Fruit fly (Drosophila melanogaster) whole organism, embryonic: ENCODE results near the gene eIF2Bepsilon.

Experiments
- Aef1 ChIP-seq: fragments of 200-800 bp; sonication (Bioruptor generic); IDR thresholded peaks from 3 replicates; pipeline ENCODE4 v1.3.6; 2022; ENCODE audit warnings: missing biosample characterization, missing genetic modification characterization
- CG10321 ChIP-seq: fragments of 200-800 bp; sonication (Bioruptor generic); IDR thresholded peaks from 2 replicates; pipeline ENCODE4 v1.3.6; 2022; ENCODE audit warnings: missing biosample characterization, missing genetic modification characterization
- CG10366 ChIP-seq: fragments of 200-800 bp; sonication (Bioruptor generic); IDR thresholded peaks from 2 replicates; pipeline ENCODE4 v1.3.6; 2022; ENCODE audit warnings: missing biosample characterization, missing genetic modification characterization
- CG12155 ChIP-seq: fragments of 200-800 bp; sonication (Bioruptor generic); optimal IDR thresholded peaks from 3 replicates; lab custom pipeline; 2016; ENCODE audit warnings: missing biosample characterization, missing genetic modification characterization
- CG12744 ChIP-seq: fragments of 200-800 bp; sonication (Bioruptor generic); optimal IDR thresholded peaks from 2 replicates; lab custom pipeline; 2016; ENCODE audit warnings: missing biosample characterization, missing genetic modification characterization
- CG13287 ChIP-seq: fragments of 200-800 bp; sonication (Bioruptor generic); IDR thresholded peaks from 2 replicates; pipeline ENCODE4 v1.3.6; 2022; ENCODE audit warnings: missing biosample characterization, missing genetic modification characterization; ENCODE audit not compliant: partially characterized antibody
- CG17361 ChIP-seq: fragments of 200-800 bp; sonication (Bioruptor generic); IDR thresholded peaks from 3 replicates; pipeline ENCODE4 v1.3.6; 2022; ENCODE audit warnings: missing biosample characterization, missing genetic modification characterization
- CG17912 ChIP-seq: fragments of 200-800 bp; sonication (Bioruptor generic); optimal IDR thresholded peaks from 2 replicates; lab custom pipeline; 2018; ENCODE audit warnings: missing biosample characterization, mild to moderate bottlenecking, missing genetic modification characterization
- CG2875 ChIP-seq: fragments of 200-800 bp; sonication (Bioruptor generic); optimal IDR thresholded peaks from 2 replicates; lab custom pipeline; 2017; ENCODE audit warnings: missing biosample characterization, mild to moderate bottlenecking, missing genetic modification characterization, missing genetic modification reagents
- CG31388 ChIP-seq: fragments of 200-800 bp; sonication (Bioruptor generic); optimal IDR thresholded peaks from 2 replicates; lab custom pipeline; 2016; ENCODE audit warnings: missing biosample characterization, missing genetic modification characterization
- CG32772 ChIP-seq: fragments of 200-800 bp; sonication (Bioruptor generic); IDR thresholded peaks from 2 replicates; pipeline ENCODE4 v1.3.6; 2022; ENCODE audit warnings: missing biosample characterization, missing genetic modification characterization
- CG43689 ChIP-seq: fragments of 200-800 bp; sonication (Bioruptor generic); IDR thresholded peaks from 2 replicates; pipeline ENCODE4 v1.3.6; 2022; ENCODE audit warnings: missing biosample characterization, missing genetic modification characterization
- CG7372 ChIP-seq: fragments of 200-800 bp; sonication (Bioruptor generic); IDR thresholded peaks from 2 replicates; pipeline ENCODE4 v1.3.6; 2022; ENCODE audit warnings: missing biosample characterization, missing genetic modification characterization
- CG7786 ChIP-seq: fragments of 200-800 bp; sonication (Bioruptor generic); optimal IDR thresholded peaks from 2 replicates; lab custom pipeline; 2016; ENCODE audit warnings: missing biosample characterization, missing genetic modification characterization
- CG8388 ChIP-seq: fragments of 200-800 bp; sonication (Bioruptor generic); optimal IDR thresholded peaks from 2 replicates; lab custom pipeline; 2019; ENCODE audit warnings: missing biosample characterization, mild to moderate bottlenecking, missing genetic modification characterization, moderate library complexity
- CG9215 ChIP-seq: fragments of 200-800 bp; sonication (Bioruptor generic); IDR thresholded peaks from 2 replicates; pipeline ENCODE4 v1.3.6; 2022; ENCODE audit warnings: missing biosample characterization, missing genetic modification characterization
- CG9437 ChIP-seq: fragments of 200-800 bp; sonication (Bioruptor generic); optimal IDR thresholded peaks from 2 replicates; lab custom pipeline; 2018; ENCODE audit warnings: missing biosample characterization, mild to moderate bottlenecking, missing genetic modification characterization
- CG9727 ChIP-seq: fragments of 200-800 bp; sonication (Bioruptor generic); optimal IDR thresholded peaks from 3 replicates; lab custom pipeline; 2017; ENCODE audit warnings: missing biosample characterization, mild to moderate bottlenecking, missing genetic modification characterization
- CoRest ChIP-seq: fragments of 200-800 bp; sonication (Bioruptor generic); optimal IDR thresholded peaks from 3 replicates; lab custom pipeline; 2018; ENCODE audit warnings: missing biosample characterization, mild to moderate bottlenecking, missing genetic modification characterization, moderate library complexity
- ERR ChIP-seq: fragments of 200-800 bp; sonication (Bioruptor generic); optimal IDR thresholded peaks from 2 replicates; lab custom pipeline; 2016; ENCODE audit warnings: missing biosample characterization, missing genetic modification characterization
- Gug ChIP-seq: fragments of 200-800 bp; sonication (Bioruptor generic); IDR thresholded peaks from 4 replicates; pipeline ENCODE4 v1.3.6; 2022; ENCODE audit warnings: missing biosample characterization, missing genetic modification characterization
- HLH3B ChIP-seq: fragments of 200-800 bp; sonication (Bioruptor generic); IDR thresholded peaks from 2 replicates; pipeline ENCODE4 v1.3.6; 2022; ENCODE audit warnings: missing biosample characterization, missing genetic modification characterization
- Jarid2 ChIP-seq: fragments of 200-800 bp; sonication (Bioruptor generic); optimal IDR thresholded peaks from 3 replicates; lab custom pipeline; 2017; ENCODE audit warnings: mild to moderate bottlenecking, missing biosample characterization, missing genetic modification reagents, missing genetic modification characterization
- Lpt ChIP-seq: fragments of >200 bp; optimal IDR thresholded peaks from 2 replicates; lab custom pipeline; 2018; ENCODE audit warnings: missing biosample characterization, missing genetic modification characterization
- MBD-R2 ChIP-seq: fragments of 200-800 bp; sonication (Bioruptor generic); IDR thresholded peaks from 2 replicates; pipeline ENCODE4 v1.3.6; 2022; ENCODE audit warnings: missing biosample characterization, missing genetic modification characterization
- MTF-1 ChIP-seq: fragments of 200-800 bp; sonication (Bioruptor generic); optimal IDR thresholded peaks from 2 replicates; lab custom pipeline; 2018; ENCODE audit warnings: missing biosample characterization, mild to moderate bottlenecking, missing genetic modification characterization, borderline replicate concordance
- Nf-YB ChIP-seq: fragments of 200-800 bp; sonication (Bioruptor generic); optimal IDR thresholded peaks from 3 replicates; lab custom pipeline; 2019; ENCODE audit warnings: missing biosample characterization, mild to moderate bottlenecking, missing genetic modification characterization, moderate library complexity
- Pdp1 ChIP-seq, 2 experiments: fragments of 200-800 bp; sonication (Bioruptor generic); optimal IDR thresholded peaks; 3 replicates each; lab custom pipeline; 2016; ENCODE audit warnings: missing biosample characterization in 2 of 2, missing genetic modification characterization in 2 of 2, mild to moderate bottlenecking in 1 of 2, moderate library complexity in 1 of 2
- Ptx1 ChIP-seq: fragments of 200-800 bp; sonication (Bioruptor generic); IDR thresholded peaks from 2 replicates; pipeline ENCODE4 v1.3.6; 2022; ENCODE audit warnings: missing biosample characterization, missing genetic modification characterization
- Scr ChIP-seq: fragments of 200-800 bp; sonication (Bioruptor generic); IDR thresholded peaks from 2 replicates; pipeline ENCODE4 v1.3.6; 2022; ENCODE audit warnings: missing biosample characterization, missing genetic modification characterization; ENCODE audit not compliant: partially characterized antibody
- Sox102F ChIP-seq: fragments of 200-800 bp; sonication (Bioruptor generic); optimal IDR thresholded peaks from 2 replicates; lab custom pipeline; 2018; ENCODE audit warnings: missing biosample characterization, mild to moderate bottlenecking, missing genetic modification characterization, moderate library complexity
- bab2 ChIP-seq: fragments of 200-800 bp; sonication (Bioruptor generic); optimal IDR thresholded peaks from 2 replicates; lab custom pipeline; 2016; ENCODE audit warnings: missing biosample characterization, missing genetic modification characterization
- bbx ChIP-seq: fragments of 200-800 bp; sonication (Bioruptor generic); IDR thresholded peaks from 2 replicates; pipeline ENCODE4 v1.3.6; 2022; ENCODE audit warnings: missing biosample characterization, missing genetic modification characterization; ENCODE audit not compliant: partially characterized antibody
- bowl ChIP-seq: fragments of 200-800 bp; sonication (Bioruptor generic); IDR thresholded peaks from 2 replicates; pipeline ENCODE4 v1.3.6; 2022; ENCODE audit warnings: missing biosample characterization, missing genetic modification characterization
- cg ChIP-seq: fragments of 200-800 bp; sonication (Bioruptor generic); optimal IDR thresholded peaks from 3 replicates; lab custom pipeline; 2019; ENCODE audit warnings: missing biosample characterization, mild to moderate bottlenecking, missing genetic modification characterization, moderate library complexity
- da ChIP-seq: fragments of 200-800 bp; sonication (Bioruptor generic); optimal IDR thresholded peaks from 2 replicates; lab custom pipeline; 2016; ENCODE audit warnings: missing biosample characterization, missing genetic modification characterization
- dimm ChIP-seq: fragments of 200-800 bp; sonication (Bioruptor generic); IDR thresholded peaks from 2 replicates; pipeline ENCODE4 v1.3.6; 2022; ENCODE audit warnings: missing biosample characterization, missing genetic modification characterization
- dmrt99B ChIP-seq: fragments of 200-800 bp; sonication (Bioruptor generic); optimal IDR thresholded peaks from 2 replicates; lab custom pipeline; 2018; ENCODE audit warnings: missing biosample characterization, mild to moderate bottlenecking, missing genetic modification characterization, moderate library complexity
- dysf ChIP-seq: fragments of 200-800 bp; sonication (Bioruptor generic); IDR thresholded peaks from 3 replicates; pipeline ENCODE4 v1.3.6; 2022; ENCODE audit warnings: missing biosample characterization, missing genetic modification characterization
- emc ChIP-seq: fragments of 200-800 bp; sonication (Bioruptor generic); optimal IDR thresholded peaks from 2 replicates; lab custom pipeline; 2016; ENCODE audit warnings: missing biosample characterization, missing genetic modification characterization
- ftz-f1 ChIP-seq: fragments of 200-800 bp; sonication (Bioruptor generic); optimal IDR thresholded peaks from 2 replicates; lab custom pipeline; 2016; ENCODE audit warnings: missing biosample characterization, missing genetic modification characterization
- gt ChIP-seq: fragments of 200-800 bp; sonication (Bioruptor generic); IDR thresholded peaks from 2 replicates; pipeline ENCODE4 v1.3.6; 2022; ENCODE audit warnings: missing biosample characterization, missing genetic modification characterization
- insv ChIP-seq, 2 experiments: fragments of 200-800 bp; sonication (Bioruptor generic); optimal IDR thresholded peaks; 3 replicates each; lab custom pipeline; 2016 to 2018; ENCODE audit warnings: missing biosample characterization in 2 of 2, missing genetic modification characterization in 2 of 2
- jing ChIP-seq: fragments of 200-800 bp; sonication (Bioruptor generic); optimal IDR thresholded peaks from 2 replicates; lab custom pipeline; 2018; ENCODE audit warnings: missing biosample characterization, mild to moderate bottlenecking, missing genetic modification characterization
- kah ChIP-seq: fragments of 200-800 bp; sonication (Bioruptor generic); optimal IDR thresholded peaks from 2 replicates; lab custom pipeline; 2018; ENCODE audit warnings: missing biosample characterization, mild to moderate bottlenecking, missing genetic modification characterization
- nmo ChIP-seq: fragments of 200-800 bp; sonication (Bioruptor generic); optimal IDR thresholded peaks from 2 replicates; lab custom pipeline; 2018; ENCODE audit warnings: missing biosample characterization, mild to moderate bottlenecking, missing genetic modification characterization, moderate library complexity
- pb ChIP-seq: fragments of 200-800 bp; sonication (Bioruptor generic); optimal IDR thresholded peaks from 3 replicates; lab custom pipeline; 2016; ENCODE audit warnings: missing biosample characterization, missing genetic modification characterization
- salm ChIP-seq: fragments of 200-800 bp; sonication (Bioruptor generic); optimal IDR thresholded peaks from 2 replicates; lab custom pipeline; 2018; ENCODE audit warnings: missing biosample characterization, mild to moderate bottlenecking, missing genetic modification characterization
- stwl ChIP-seq: fragments of 200-800 bp; sonication (Bioruptor generic); optimal IDR thresholded peaks from 3 replicates; lab custom pipeline; 2018; ENCODE audit warnings: missing biosample characterization, mild to moderate bottlenecking, missing genetic modification characterization, moderate library complexity
- vvl ChIP-seq: fragments of 200-800 bp; sonication (Bioruptor generic); IDR thresholded peaks from 2 replicates; pipeline ENCODE4 v1.3.6; 2022; ENCODE audit warnings: missing biosample characterization, missing genetic modification characterization

Gene eIF2Bepsilon

DNA sequence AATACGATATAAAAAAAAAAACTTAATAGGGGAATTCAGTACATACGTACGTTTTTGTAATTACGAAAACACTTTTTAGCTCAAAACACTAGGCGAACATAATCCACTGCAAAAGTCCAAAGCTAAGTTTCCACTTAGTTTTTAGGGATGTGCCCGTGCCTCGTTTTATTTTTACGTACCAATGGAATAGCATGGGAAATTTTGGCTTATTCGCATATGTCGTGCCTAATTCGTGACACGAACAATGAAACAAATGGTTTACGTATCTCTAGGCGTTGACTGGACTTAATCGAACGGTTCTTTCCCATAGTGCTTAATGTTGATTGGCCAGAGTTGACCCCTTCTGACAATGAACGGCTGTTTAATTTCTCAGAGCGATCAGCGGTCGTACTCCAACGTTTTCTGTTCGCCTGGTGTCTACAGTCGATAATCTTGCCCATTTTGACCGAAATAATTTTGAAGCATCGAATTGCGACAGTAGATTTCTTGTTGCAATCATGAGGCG lies 43.0 kb downstream of the eIF2Bepsilon start, which contains the start of gene CG14818 (continued):
- TF ChIP-seq Lpt (no peak), CG17361 (GFP tag; lab: Robert Waterston, UW) (peak; percentile 65), CoRest (peak; percentile 66), CG13287 (GFP tag; lab: Robert Waterston, UW) (peak; percentile 87), Gug (GFP tag; lab: Robert Waterston, UW) (peak; percentile 67; the same call in 3 of the 4 replicates), CG43689 (0 out of 2 replicates have a peak, but pooled peaks have one; percentile 22), MTF-1 (GFP tag; lab: Kevin White, UChicago) (no peak), ftz-f1 (GFP tag; lab: Kevin White, UChicago) (no peak), Scr (GFP tag; lab: Robert Waterston, UW) (peak; percentile 92), emc (peak; percentile 12), Pdp1 (GFP tag; optimal IDR thresholded peaks at IDR 0.05; lab: Kevin White, UChicago) (peak; percentile 36 to 63), dysf (GFP tag; lab: Robert Waterston, UW) (peak; percentile 73; the same call in 1 of the 3 replicates), CG31388 (GFP tag; lab: Kevin White, UChicago) (no peak), CG10366 (GFP tag; lab: Robert Waterston, UW) (peak; percentile 46), pb (GFP tag; lab: Kevin White, UChicago) (peak; percentile 7), nmo (GFP tag; lab: Kevin White, UChicago) (peak; percentile 59), Jarid2 (GFP tag; lab: Kevin White, UChicago) (no peak), CG10321 (GFP tag; lab: Robert Waterston, UW) (0 out of 2 replicates have a peak, but pooled peaks have one; percentile 15), CG9437 (peak; percentile 83), bab2 (GFP tag; lab: Kevin White, UChicago) (peak; percentile 44), dimm (GFP tag; lab: Robert Waterston, UW) (no peak), cg (GFP tag; lab: Kevin White, UChicago) (no peak), CG8388 (GFP tag; lab: Kevin White, UChicago) (peak; percentile 32), CG12155 (GFP tag; lab: Kevin White, UChicago) (peak; percentile 65), insv (GFP tag; optimal IDR thresholded peaks at IDR 0.05; lab: Kevin White, UChicago) (peak in 1 of 2 experiments; percentile 81), CG32772 (GFP tag; lab: Robert Waterston, UW) (peak; percentile 72), bbx (GFP tag; lab: Robert Waterston, UW) (peak; percentile 74), Sox102F (GFP tag; lab: Kevin White, UChicago) (no peak), HLH3B (GFP tag; lab: Robert Waterston, UW) (peak; percentile 66), MBD-R2 (GFP tag; lab: Robert Waterston, UW) (peak; percentile 55), salm (tag; lab: Kevin White, UChicago) (no peak), CG12744 (GFP tag; lab: Kevin White, UChicago) (no peak), bowl (GFP tag; lab: Robert Waterston, UW) (peak; percentile 38; the same call in 1 of the 2 replicates), CG7786 (GFP tag; lab: Kevin White, UChicago) (peak; percentile 74), vvl (GFP tag; lab: Robert Waterston, UW) (peak; percentile 74), CG7372 (peak; percentile 56), Ptx1 (GFP tag; lab: Robert Waterston, UW) (peak; percentile 78), kah (no peak), gt (no peak), Aef1 (peak; percentile 39; the same call in 1 of the 3 replicates), da (GFP tag; lab: Kevin White, UChicago) (no peak), stwl (tag; lab: Kevin White, UChicago) (no peak), dmrt99B (tag; lab: Kevin White, UChicago) (no peak), CG2875 (GFP tag; lab: Kevin White, UChicago) (no peak), CG9727 (GFP tag; lab: Kevin White, UChicago) (peak; percentile 54), jing (no peak), CG17912 (peak; percentile 13), CG9215 (GFP tag; lab: Robert Waterston, UW) (peak; percentile 65), ERR (peak; percentile 28), Nf-YB (GFP tag; lab: Kevin White, UChicago) (peak; percentile 79)
